Fruit fly (Drosophila melanogaster) whole organism, prepupa: Measurements from ENCODE around the gene CG4199.

Experiments used
- Blimp-1 ChIP-seq: fragments of 200-800 bp; sonication (Bioruptor generic); optimal IDR thresholded peaks from 3 replicates; lab custom pipeline; 2017; ENCODE audit warnings: missing biosample characterization, missing genetic modification characterization, mild to moderate bottlenecking, moderate library complexity, missing genetic modification reagents
- CG10631 ChIP-seq: fragments of 200-800 bp; sonication (Bioruptor generic); optimal IDR thresholded peaks from 2 replicates; lab custom pipeline; 2016; ENCODE audit warnings: missing biosample characterization, missing genetic modification characterization
- CG10669 ChIP-seq: fragments of 200-800 bp; sonication (Bioruptor generic); optimal IDR thresholded peaks from 3 replicates; lab custom pipeline; 2018; ENCODE audit warnings: missing biosample characterization, mild to moderate bottlenecking, missing genetic modification characterization, moderate library complexity
- CG11294 ChIP-seq: fragments of 200-800 bp; sonication (Bioruptor generic); IDR thresholded peaks from 2 replicates; pipeline ENCODE4 v1.3.6; 2022; ENCODE audit warnings: missing biosample characterization, missing genetic modification characterization
- CG11762 ChIP-seq: fragments of 200-800 bp; sonication (Bioruptor generic); optimal IDR thresholded peaks from 3 replicates; lab custom pipeline; 2016; ENCODE audit warnings: missing biosample characterization, missing genetic modification characterization; ENCODE audit not compliant: insufficient read depth
- CG11902 ChIP-seq: fragments of 200-800 bp; sonication (Bioruptor generic); optimal IDR thresholded peaks from 3 replicates; lab custom pipeline; 2016; ENCODE audit warnings: missing biosample characterization, missing genetic modification characterization
- CG15336 ChIP-seq: fragments of 200-800 bp; sonication (Bioruptor generic); IDR thresholded peaks from 2 replicates; pipeline ENCODE4 v1.3.6; 2022; ENCODE audit warnings: missing biosample characterization, missing genetic modification characterization
- CG1621 ChIP-seq: fragments of 200-800 bp; sonication (Bioruptor generic); optimal IDR thresholded peaks from 3 replicates; lab custom pipeline; 2018; ENCODE audit warnings: missing biosample characterization, mild to moderate bottlenecking, missing genetic modification characterization
- CG16779 ChIP-seq: fragments of 200-800 bp; sonication (Bioruptor generic); optimal IDR thresholded peaks from 3 replicates; lab custom pipeline; 2017; ENCODE audit warnings: missing biosample characterization, mild to moderate bottlenecking, missing genetic modification characterization
- CG3032 ChIP-seq: fragments of 200-800 bp; optimal IDR thresholded peaks from 2 replicates; lab custom pipeline; 2019; ENCODE audit warnings: missing biosample characterization, mild to moderate bottlenecking, missing genetic modification characterization, moderate library complexity
- CG31627 ChIP-seq: fragments of 200-800 bp; sonication (Bioruptor generic); optimal IDR thresholded peaks from 3 replicates; lab custom pipeline; 2016; ENCODE audit warnings: missing biosample characterization, missing genetic modification characterization
- CG32006 ChIP-seq: fragments of 200-800 bp; sonication (Bioruptor generic); optimal IDR thresholded peaks from 3 replicates; lab custom pipeline; 2017; ENCODE audit warnings: missing biosample characterization, mild to moderate bottlenecking, missing genetic modification characterization
- CG34406 ChIP-seq: fragments of 200-800 bp; sonication (Bioruptor generic); optimal IDR thresholded peaks from 3 replicates; lab custom pipeline; 2016; ENCODE audit warnings: missing biosample characterization, missing genetic modification characterization
- CG3919 ChIP-seq: fragments of 200-800 bp; sonication (Bioruptor generic); optimal IDR thresholded peaks from 3 replicates; lab custom pipeline; 2016; ENCODE audit warnings: missing biosample characterization, missing genetic modification characterization
- CG4318 ChIP-seq: fragments of 200-800 bp; sonication (Bioruptor generic); optimal IDR thresholded peaks from 3 replicates; lab custom pipeline; 2017; ENCODE audit warnings: missing biosample characterization, mild to moderate bottlenecking, missing genetic modification characterization
- CG6163 ChIP-seq: fragments of 200-800 bp; sonication (Bioruptor generic); IDR thresholded peaks from 3 replicates; pipeline ENCODE4 v1.3.6; 2022; ENCODE audit warnings: missing biosample characterization, missing genetic modification characterization
- CG6276 ChIP-seq: fragments of 200-800 bp; sonication (Bioruptor generic); optimal IDR thresholded peaks from 2 replicates; lab custom pipeline; 2017; ENCODE audit warnings: missing biosample characterization, mild to moderate bottlenecking, missing genetic modification characterization
- CG6792 ChIP-seq: fragments of 200-800 bp; sonication (Bioruptor generic); optimal IDR thresholded peaks from 3 replicates; lab custom pipeline; 2016; ENCODE audit warnings: missing biosample characterization, missing genetic modification characterization
- CG6808 ChIP-seq: fragments of 200-800 bp; sonication (Bioruptor generic); optimal IDR thresholded peaks from 3 replicates; lab custom pipeline; 2017; ENCODE audit warnings: missing biosample characterization, missing genetic modification characterization, mild to moderate bottlenecking, moderate library complexity, missing genetic modification reagents
- CG6854 ChIP-seq: fragments of 200-800 bp; sonication (Bioruptor generic); optimal IDR thresholded peaks from 2 replicates; lab custom pipeline; 2017; ENCODE audit warnings: missing biosample characterization, mild to moderate bottlenecking, missing genetic modification characterization
- CG8119 ChIP-seq: fragments of 200-800 bp; sonication (Bioruptor generic); IDR thresholded peaks from 3 replicates; pipeline ENCODE4 v1.3.6; 2022; ENCODE audit warnings: missing biosample characterization, missing genetic modification characterization
- CG8319 ChIP-seq: fragments of 200-800 bp; sonication (Bioruptor generic); optimal IDR thresholded peaks from 3 replicates; lab custom pipeline; 2016; ENCODE audit warnings: missing biosample characterization, missing genetic modification characterization
- CG8632 ChIP-seq: fragments of 200-800 bp; sonication (Bioruptor generic); optimal IDR thresholded peaks from 3 replicates; lab custom pipeline; 2016; ENCODE audit warnings: missing biosample characterization, missing genetic modification characterization
- CG9139 ChIP-seq: fragments of 200-800 bp; sonication (Bioruptor generic); optimal IDR thresholded peaks from 3 replicates; lab custom pipeline; 2017; ENCODE audit warnings: missing biosample characterization, mild to moderate bottlenecking, missing genetic modification characterization
- Eip78C ChIP-seq: fragments of 200-800 bp; sonication (Bioruptor generic); peaks from one replicate; lab custom pipeline; 2016; ENCODE audit warnings: missing biosample characterization, missing genetic modification characterization
- Ets21C ChIP-seq: fragments of 200-800 bp; sonication (Bioruptor generic); optimal IDR thresholded peaks from 3 replicates; lab custom pipeline; 2016; ENCODE audit warnings: missing biosample characterization, missing genetic modification characterization
- Ets96B ChIP-seq: fragments of 200-800 bp; optimal IDR thresholded peaks from 2 replicates; lab custom pipeline; 2019; ENCODE audit warnings: missing biosample characterization, mild to moderate bottlenecking, missing genetic modification characterization, moderate library complexity
- Gug ChIP-seq: fragments of 200-800 bp; sonication (Bioruptor generic); IDR thresholded peaks from 2 replicates; pipeline ENCODE4 v1.3.6; 2022; ENCODE audit warnings: missing biosample characterization, missing genetic modification characterization
- Hr38 ChIP-seq: sonication (Bioruptor generic); optimal IDR thresholded peaks from 2 replicates; lab custom pipeline; 2016; ENCODE audit warnings: missing biosample characterization, missing genetic modification characterization
- Hr39 ChIP-seq: fragments of 200-800 bp; sonication (Bioruptor generic); optimal IDR thresholded peaks from 2 replicates; lab custom pipeline; 2016; ENCODE audit warnings: missing biosample characterization, missing genetic modification characterization
- Hr4 ChIP-seq: fragments of 200-800 bp; sonication (Bioruptor generic); optimal IDR thresholded peaks from 3 replicates; lab custom pipeline; 2016; ENCODE audit warnings: missing biosample characterization, missing genetic modification characterization
- Lpt ChIP-seq: fragments of 200-800 bp; sonication (Bioruptor generic); optimal IDR thresholded peaks from 3 replicates; lab custom pipeline; 2016; ENCODE audit warnings: missing biosample characterization, missing genetic modification characterization
- Met ChIP-seq: fragments of 200-800 bp; sonication (Bioruptor generic); optimal IDR thresholded peaks from 3 replicates; lab custom pipeline; 2016; ENCODE audit warnings: missing biosample characterization, missing genetic modification characterization
- OdsH ChIP-seq: fragments of 200-800 bp; sonication (Bioruptor generic); optimal IDR thresholded peaks from 3 replicates; lab custom pipeline; 2016; ENCODE audit warnings: missing biosample characterization, missing genetic modification characterization
- Smox ChIP-seq: fragments of 200-800 bp; sonication (Bioruptor generic); optimal IDR thresholded peaks from 3 replicates; lab custom pipeline; 2016; ENCODE audit warnings: missing biosample characterization, missing genetic modification characterization
- Sox14 ChIP-seq: fragments of 200-800 bp; sonication (Bioruptor generic); optimal IDR thresholded peaks from 3 replicates; lab custom pipeline; 2016; ENCODE audit warnings: missing biosample characterization, missing genetic modification characterization
- Sox15 ChIP-seq: fragments of 200-800 bp; sonication (Bioruptor generic); optimal IDR thresholded peaks from 3 replicates; lab custom pipeline; 2016; ENCODE audit warnings: missing biosample characterization, missing genetic modification characterization
- achi ChIP-seq: fragments of 200-800 bp; sonication (Bioruptor generic); optimal IDR thresholded peaks from 3 replicates; lab custom pipeline; 2016; ENCODE audit warnings: missing biosample characterization, missing genetic modification characterization
- acj6 ChIP-seq: fragments of 200-800 bp; sonication (Bioruptor generic); optimal IDR thresholded peaks from 3 replicates; lab custom pipeline; 2016; ENCODE audit warnings: missing biosample characterization, missing genetic modification characterization
- cyc ChIP-seq: fragments of 200-800 bp; sonication (Bioruptor generic); optimal IDR thresholded peaks from 3 replicates; lab custom pipeline; 2016; ENCODE audit warnings: missing biosample characterization, missing genetic modification characterization
- dac ChIP-seq: fragments of 200-800 bp; sonication (Bioruptor generic); optimal IDR thresholded peaks from 2 replicates; lab custom pipeline; 2017; ENCODE audit warnings: missing biosample characterization, mild to moderate bottlenecking, missing genetic modification characterization
- dsx ChIP-seq: fragments of 200-800 bp; optimal IDR thresholded peaks from 3 replicates; lab custom pipeline; 2019; ENCODE audit warnings: missing biosample characterization, mild to moderate bottlenecking, missing genetic modification characterization, moderate library complexity; ENCODE audit not compliant: poor library complexity, severe bottlenecking
- eg ChIP-seq: fragments of 200-800 bp; sonication (Bioruptor generic); IDR thresholded peaks from 3 replicates; pipeline ENCODE4 v1.3.6; 2022; ENCODE audit warnings: missing biosample characterization, missing genetic modification characterization
- esn ChIP-seq: fragments of 200-800 bp; sonication (Bioruptor generic); optimal IDR thresholded peaks from 2 replicates; lab custom pipeline; 2016; ENCODE audit warnings: missing biosample characterization, mild to moderate bottlenecking, missing genetic modification characterization, moderate library complexity
- lz ChIP-seq: fragments of 200-800 bp; sonication (Bioruptor generic); optimal IDR thresholded peaks from 3 replicates; lab custom pipeline; 2016; ENCODE audit warnings: missing biosample characterization, missing genetic modification characterization
- net ChIP-seq: fragments of 200-800 bp; sonication (Bioruptor generic); optimal IDR thresholded peaks from 3 replicates; lab custom pipeline; 2016; ENCODE audit warnings: missing biosample characterization, missing genetic modification characterization
- pdm3 ChIP-seq: fragments of 200-800 bp; sonication (Bioruptor generic); optimal IDR thresholded peaks from 3 replicates; lab custom pipeline; 2016; ENCODE audit warnings: missing biosample characterization, missing genetic modification characterization
- salr ChIP-seq, 2 experiments: fragments of 200-800 bp; sonication (Bioruptor generic); optimal IDR thresholded peaks; 3 replicates each; lab custom pipeline; 2016 to 2018; ENCODE audit warnings: missing biosample characterization in 2 of 2, missing genetic modification characterization in 2 of 2, mild to moderate bottlenecking in 1 of 2
- spab ChIP-seq: fragments of 200-800 bp; sonication (Bioruptor generic); optimal IDR thresholded peaks from 2 replicates; lab custom pipeline; 2017; ENCODE audit warnings: missing biosample characterization, mild to moderate bottlenecking, missing genetic modification characterization, missing genetic modification reagents
- svp ChIP-seq: fragments of 200-800 bp; sonication (Bioruptor generic); peaks from one replicate; lab custom pipeline; 2016; ENCODE audit warnings: missing biosample characterization, missing genetic modification characterization
- vri ChIP-seq: fragments of 200-800 bp; sonication (Bioruptor generic); optimal IDR thresholded peaks from 3 replicates; lab custom pipeline; 2016; ENCODE audit warnings: missing biosample characterization, mild to moderate bottlenecking, missing genetic modification characterization

CG4199 gene

dm6 chrX:2107782-2108409, 34.6 kb upstream of the CG4199 start:
- TF ChIP-seq CG10631 (GFP tag; lab: Kevin White, UChicago) (peak; percentile 10), CG3032 (tag; lab: Kevin White, UChicago) (no peak), CG6808 (no peak), CG9139 (GFP tag; lab: Kevin White, UChicago) (no peak), net (GFP tag; lab: Kevin White, UChicago) (peak; percentile 67), Hr39 (peak; percentile 35), CG3919 (peak; percentile 24), CG15336 (GFP tag; lab: Robert Waterston, UW) (peak; percentile 90), cyc (GFP tag; lab: Kevin White, UChicago) (no peak), CG6792 (GFP tag; lab: Kevin White, UChicago) (no peak), CG10669 (GFP tag; lab: Kevin White, UChicago) (no peak), Hr38 (GFP tag; lab: Kevin White, UChicago) (no peak), CG6276 (GFP tag; lab: Kevin White, UChicago) (peak; percentile 83), Smox (no peak), esn (GFP tag; lab: Kevin White, UChicago) (peak; percentile 12), CG31627 (peak; percentile 23), achi (peak; percentile 49), CG4318 (GFP tag; lab: Kevin White, UChicago) (peak; percentile 70), CG6854 (no peak), CG32006 (GFP tag; lab: Kevin White, UChicago) (peak; percentile 84), CG11902 (GFP tag; lab: Kevin White, UChicago) (no peak), Ets96B (tag; lab: Kevin White, UChicago) (no peak), CG34406 (no peak), spab (no peak), dac (GFP tag; lab: Kevin White, UChicago) (peak; percentile 82), CG6163 (GFP tag; lab: Robert Waterston, UW) (peak; percentile 84), Hr4 (GFP tag; lab: Kevin White, UChicago) (peak; percentile 85), pdm3 (GFP tag; lab: Kevin White, UChicago) (peak; percentile 68), Lpt (GFP tag; lab: Kevin White, UChicago) (peak; percentile 78), CG8319 (GFP tag; lab: Kevin White, UChicago) (no peak), Sox15 (GFP tag; lab: Kevin White, UChicago) (no peak), CG8632 (GFP tag; lab: Kevin White, UChicago) (no peak), lz (GFP tag; lab: Kevin White, UChicago) (peak; percentile 10), Sox14 (GFP tag; lab: Kevin White, UChicago) (peak; percentile 23), svp (GFP tag; lab: Kevin White, UChicago) (peak; percentile 9), Met (GFP tag; lab: Kevin White, UChicago) (peak; percentile 9), Ets21C (GFP tag; lab: Kevin White, UChicago) (no peak), CG11762 (GFP tag; lab: Kevin White, UChicago) (no peak), acj6 (peak; percentile 36), dsx (GFP tag; lab: Kevin White, UChicago) (no peak), CG16779 (tag; lab: Kevin White, UChicago) (peak; percentile 23), salr (GFP tag; optimal IDR thresholded peaks at IDR 0.05; lab: Kevin White, UChicago) (peak in 1 of 2 experiments; percentile 20), Gug (peak; percentile 69), OdsH (GFP tag; lab: Kevin White, UChicago) (peak; percentile 63), Blimp-1 (GFP tag; lab: Kevin White, UChicago) (no peak), Eip78C (GFP tag; lab: Kevin White, UChicago) (peak; percentile 79), vri (GFP tag; lab: Kevin White, UChicago) (no peak), CG8119 (GFP tag; lab: Robert Waterston, UW) (peak; percentile 84), CG1621 (tag; lab: Kevin White, UChicago) (no peak), CG11294 (GFP tag; lab: Robert Waterston, UW) (peak; percentile 86), eg (GFP tag; lab: Robert Waterston, UW) (peak; percentile 90)
